Worm (Caenorhabditis elegans) whole organism, L2 larva: ENCODE results near the gene nep-4.
A peak's percentile ranks its signal among the peaks of the same experiment; 100 is the strongest.

Source experiments
- C34F6.9 ChIP-seq: fragments of 150-350 bp; optimal IDR thresholded peaks from 2 replicates; lab custom pipeline; 2014; ENCODE audit warnings: missing biosample characterization, missing genetic modification characterization
- F13H6.1 ChIP-seq: sonication (generic microtip); optimal IDR thresholded peaks from 2 replicates; lab custom pipeline; 2016; ENCODE audit warnings: missing genetic modification characterization, missing compliant biosample characterization
- R02D3.7 ChIP-seq: fragments of 150-350 bp; optimal IDR thresholded peaks from 2 replicates; lab custom pipeline; 2014; ENCODE audit warnings: missing biosample characterization, missing genetic modification characterization
- alr-1 ChIP-seq: fragments of 150-350 bp; optimal IDR thresholded peaks from 2 replicates; lab custom pipeline; 2014; ENCODE audit warnings: missing biosample characterization, missing genetic modification characterization
- blmp-1 ChIP-seq: sonication (generic microtip); optimal IDR thresholded peaks from 2 replicates; lab custom pipeline; 2017; ENCODE audit warnings: missing genetic modification characterization, mild to moderate bottlenecking, missing compliant biosample characterization, antibody characterized with exemption, moderate library complexity; ENCODE audit not compliant: insufficient read depth
- ceh-82 ChIP-seq: fragments of 150-350 bp; optimal IDR thresholded peaks from 2 replicates; lab custom pipeline; 2014; ENCODE audit warnings: missing biosample characterization, missing genetic modification characterization
- crh-2 ChIP-seq: sonication (generic microtip); optimal IDR thresholded peaks from 2 replicates; lab custom pipeline; 2017; ENCODE audit warnings: missing biosample characterization, missing genetic modification characterization
- egl-27 ChIP-seq: sonication (generic microtip); optimal IDR thresholded peaks from 3 replicates; lab custom pipeline; 2017; ENCODE audit warnings: missing biosample characterization, missing genetic modification reagents, missing genetic modification characterization
- elt-1 ChIP-seq: fragments of 150-350 bp; optimal IDR thresholded peaks from 2 replicates; lab custom pipeline; 2014; ENCODE audit warnings: missing biosample characterization, missing genetic modification characterization
- fos-1 ChIP-seq: fragments of 150-350 bp; optimal IDR thresholded peaks from 2 replicates; lab custom pipeline; 2014; ENCODE audit warnings: missing biosample characterization, missing genetic modification characterization
- gmeb-1 ChIP-seq: fragments of 150-350 bp; optimal IDR thresholded peaks from 2 replicates; lab custom pipeline; 2014; ENCODE audit warnings: missing biosample characterization, missing genetic modification characterization
- lin-11 ChIP-seq: fragments of 150-350 bp; sonication (generic microtip); optimal IDR thresholded peaks from 2 replicates; lab custom pipeline; 2014; ENCODE audit warnings: missing biosample characterization, missing genetic modification characterization, inconsistent platforms, mixed read lengths
- lin-39 ChIP-seq: fragments of 150-350 bp; optimal IDR thresholded peaks from 2 replicates; lab custom pipeline; 2014; ENCODE audit warnings: missing biosample characterization, missing genetic modification reagents, missing genetic modification characterization
- lsy-2 ChIP-seq, 2 experiments: fragments of 150-350 bp in 1 of 2; sonication (generic microtip) in 1 of 2; optimal IDR thresholded peaks; 2 replicates each; lab custom pipeline; 2014 to 2017; ENCODE audit warnings: missing biosample characterization in 2 of 2, missing genetic modification characterization in 2 of 2
- mab-5 ChIP-seq: fragments of 150-350 bp; optimal IDR thresholded peaks from 2 replicates; lab custom pipeline; 2014; ENCODE audit warnings: missing biosample characterization, missing genetic modification characterization
- mbf-1 ChIP-seq: sonication (generic microtip); optimal IDR thresholded peaks from 2 replicates; lab custom pipeline; 2017; ENCODE audit warnings: missing biosample characterization, missing genetic modification characterization
- mdl-1 ChIP-seq, 2 experiments: fragments of 150-350 bp in 1 of 2; sonication (generic microtip) in 1 of 2; optimal IDR thresholded peaks; 2 replicates each; lab custom pipeline; 2017; ENCODE audit warnings: missing biosample characterization in 2 of 2, missing genetic modification characterization in 2 of 2
- nhr-10 ChIP-seq: sonication (generic microtip); optimal IDR thresholded peaks from 2 replicates; lab custom pipeline; 2017; ENCODE audit warnings: missing biosample characterization, missing genetic modification characterization
- nhr-11 ChIP-seq: fragments of 150-350 bp; optimal IDR thresholded peaks from 2 replicates; lab custom pipeline; 2014; ENCODE audit warnings: missing biosample characterization, missing genetic modification characterization
- nhr-12 ChIP-seq: fragments of 150-350 bp; optimal IDR thresholded peaks from 2 replicates; lab custom pipeline; 2014; ENCODE audit warnings: missing biosample characterization, missing genetic modification characterization
- nhr-21 ChIP-seq: fragments of 150-350 bp; optimal IDR thresholded peaks from 2 replicates; lab custom pipeline; 2014; ENCODE audit warnings: missing biosample characterization, missing genetic modification characterization
- nhr-237 ChIP-seq: fragments of 150-350 bp; optimal IDR thresholded peaks from 2 replicates; lab custom pipeline; 2014; ENCODE audit warnings: missing biosample characterization, missing genetic modification characterization
- nhr-25 ChIP-seq: fragments of 150-350 bp; sonication (generic microtip); optimal IDR thresholded peaks from 3 replicates; lab custom pipeline; 2014; ENCODE audit warnings: missing biosample characterization, missing genetic modification characterization
- nhr-6 ChIP-seq: fragments of 150-350 bp; optimal IDR thresholded peaks from 2 replicates; lab custom pipeline; 2014; ENCODE audit warnings: missing biosample characterization, missing genetic modification characterization
- peb-1 ChIP-seq: fragments of 150-350 bp; optimal IDR thresholded peaks from 2 replicates; lab custom pipeline; 2014; ENCODE audit warnings: missing biosample characterization, missing genetic modification characterization
- skn-1 ChIP-seq: sonication (generic microtip); optimal IDR thresholded peaks from 2 replicates; lab custom pipeline; 2017; ENCODE audit warnings: missing biosample characterization, missing genetic modification characterization
- sma-9 ChIP-seq, 2 experiments: fragments of 150-350 bp in 1 of 2; sonication (generic microtip) in 1 of 2; optimal IDR thresholded peaks; 2 replicates each; lab custom pipeline; 2014 to 2016; ENCODE audit warnings: missing genetic modification characterization in 2 of 2, mild to moderate bottlenecking in 1 of 2, missing biosample characterization in 1 of 2, missing compliant biosample characterization in 1 of 2, missing genetic modification reagents in 1 of 2, moderate library complexity in 1 of 2
- snpc-4 ChIP-seq: fragments of 150-350 bp; optimal IDR thresholded peaks from 2 replicates; lab custom pipeline; 2014; ENCODE audit warnings: missing biosample characterization, missing genetic modification characterization
- unc-39 ChIP-seq: fragments of 150-350 bp; optimal IDR thresholded peaks from 2 replicates; lab custom pipeline; 2014; ENCODE audit warnings: missing biosample characterization, missing genetic modification characterization
- unc-62 ChIP-seq: fragments of 150-350 bp; optimal IDR thresholded peaks from 2 replicates; lab custom pipeline; 2014; ENCODE audit warnings: missing biosample characterization, missing genetic modification reagents, missing genetic modification characterization
- ztf-1 ChIP-seq: fragments of 200-800 bp; sonication (Bioruptor generic); conservative IDR thresholded peaks from 2 replicates; pipeline ENCODE4 v1.3.6; 2022; ENCODE audit warnings: missing genetic modification characterization, missing compliant biosample characterization
- ztf-11 ChIP-seq: sonication (generic microtip); optimal IDR thresholded peaks from 2 replicates; lab custom pipeline; 2017; ENCODE audit warnings: missing biosample characterization, missing genetic modification characterization
- ztf-4 ChIP-seq: fragments of 150-350 bp; optimal IDR thresholded peaks from 2 replicates; lab custom pipeline; 2014; ENCODE audit warnings: missing biosample characterization, missing genetic modification characterization

Gene nep-4

DNA sequence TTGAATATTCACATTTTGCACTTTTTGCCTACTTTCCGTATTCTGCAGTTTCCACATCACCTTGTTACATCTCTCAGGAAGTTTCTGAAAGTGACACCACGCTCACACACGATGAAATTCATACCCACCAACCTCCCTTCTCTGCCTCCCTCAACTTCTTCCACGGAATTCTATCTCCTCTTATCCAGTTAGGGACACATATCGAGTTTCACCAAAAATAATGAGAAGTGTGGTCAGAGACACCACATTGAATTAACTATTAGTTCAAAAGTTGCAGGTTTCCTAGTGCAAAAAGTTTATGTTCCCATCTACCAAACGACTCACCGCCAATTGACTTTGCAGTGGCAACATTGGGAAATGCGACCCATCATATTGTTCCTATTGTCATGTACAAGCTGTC, 12.8 kb downstream of the nep-4 start:
- TF ChIP-seq unc-62 (GFP tag; lab: Kevin White, UChicago) = no peak
- TF ChIP-seq nhr-25 (tag; lab: Kevin White, UChicago) = no peak
- no peak for TF ChIP-seq mdl-1 (tag; optimal IDR thresholded peaks at IDR 0.05; lab: Kevin White, UChicago)
- TF ChIP-seq lin-39 = no peak
- TF ChIP-seq nhr-21 (tag; lab: Kevin White, UChicago) = no peak
- TF ChIP-seq lsy-2 (tag; optimal IDR thresholded peaks at IDR 0.05; lab: Kevin White, UChicago) = no peak
- no peak for TF ChIP-seq snpc-4 (tag; lab: Kevin White, UChicago)
- no peak for TF ChIP-seq ztf-1 (GFP tag; lab: Robert Waterston, UW)
- TF ChIP-seq nhr-10 (tag; lab: Kevin White, UChicago) = no peak
- no peak for TF ChIP-seq unc-39
- TF ChIP-seq mbf-1 = no peak
- no peak for TF ChIP-seq ztf-4 (tag; lab: Kevin White, UChicago)
- TF ChIP-seq elt-1 (tag; lab: Kevin White, UChicago) = no peak
- no peak for TF ChIP-seq lin-11 (tag; lab: Kevin White, UChicago)
- TF ChIP-seq fos-1 = no peak
- no peak for TF ChIP-seq gmeb-1
- no peak for TF ChIP-seq crh-2 (tag; lab: Kevin White, UChicago)
- no peak for TF ChIP-seq nhr-12 (tag; lab: Kevin White, UChicago)
- TF ChIP-seq sma-9 (GFP tag; optimal IDR thresholded peaks at IDR 0.05; lab: Kevin White, UChicago) = no peak
- no peak for TF ChIP-seq sma-9 (tag; optimal IDR thresholded peaks at IDR 0.05; lab: Kevin White, UChicago)
- TF ChIP-seq alr-1 (tag; lab: Kevin White, UChicago) = no peak
- TF ChIP-seq, all 48 proteins: peak for 0

DNA sequence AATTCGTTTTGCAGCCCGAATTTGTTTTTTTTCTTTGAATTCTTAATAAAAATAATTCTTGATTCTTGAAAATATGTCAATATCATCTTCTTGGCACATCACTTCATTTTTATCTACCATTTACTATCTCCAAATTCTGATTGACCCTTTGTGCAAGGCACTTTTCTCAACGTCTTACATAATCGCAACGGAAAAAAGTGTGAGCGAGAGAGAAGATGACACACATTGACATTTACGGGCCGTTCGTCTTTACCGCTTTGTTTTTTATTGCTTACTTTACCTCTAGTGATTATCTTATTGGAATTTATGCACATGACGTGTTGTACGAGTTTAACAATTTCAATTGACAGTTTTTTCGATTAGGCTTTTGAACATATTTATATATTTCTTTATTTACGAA, 14.6 kb downstream of the nep-4 start:
- no peak for TF ChIP-seq R02D3.7 (tag; lab: Kevin White, UChicago)
- no peak for TF ChIP-seq nhr-237 (tag; lab: Kevin White, UChicago)
- no peak for TF ChIP-seq blmp-1
- no peak for TF ChIP-seq egl-27 (tag; lab: Kevin White, UChicago)
- TF ChIP-seq mbf-1 = no peak
- no peak for TF ChIP-seq unc-39
- TF ChIP-seq ztf-11 = no peak
- no peak for TF ChIP-seq sma-9 (GFP tag; optimal IDR thresholded peaks at IDR 0.05; lab: Kevin White, UChicago)
- no peak for TF ChIP-seq sma-9 (tag; optimal IDR thresholded peaks at IDR 0.05; lab: Kevin White, UChicago)
- TF ChIP-seq lsy-2 (tag; optimal IDR thresholded peaks at IDR 0.05; lab: Kevin White, UChicago) = no peak
- no peak for TF ChIP-seq nhr-12 (tag; lab: Kevin White, UChicago)
- no peak for TF ChIP-seq nhr-11 (tag; lab: Kevin White, UChicago)
- TF ChIP-seq mab-5 (tag; lab: Kevin White, UChicago) = no peak
- TF ChIP-seq C34F6.9 (tag; lab: Kevin White, UChicago) = no peak
- no peak for TF ChIP-seq F13H6.1
- no peak for TF ChIP-seq skn-1 (tag; lab: Kevin White, UChicago)

DNA sequence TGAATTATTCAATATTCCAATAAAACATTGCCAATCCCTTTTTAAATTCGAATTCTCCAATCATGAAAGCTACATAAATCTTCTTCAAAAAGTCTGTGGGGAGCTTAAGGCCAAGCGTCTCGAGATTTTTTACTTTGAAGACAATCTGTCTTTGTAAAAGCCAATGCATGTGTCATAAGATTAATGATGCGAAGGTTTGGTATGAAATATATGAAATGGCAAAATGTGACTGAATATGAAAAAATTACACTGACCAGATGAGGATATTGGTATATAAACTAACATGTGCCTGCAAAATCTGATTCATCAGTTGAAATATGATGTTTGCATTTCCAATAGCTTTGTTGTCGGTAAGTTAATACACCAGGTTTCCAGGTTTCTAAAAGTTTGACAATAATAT, 17.3 kb downstream of the nep-4 start, which contains the start of gene C53B7.2:
Gene C53B7.2, plus strand, starts transcription at position 301 of the 400 bp plus-strand sequence.
- TF ChIP-seq mab-5 (tag; lab: Kevin White, UChicago) (peak; percentile 72), skn-1 (tag; lab: Kevin White, UChicago) (no peak)

DNA sequence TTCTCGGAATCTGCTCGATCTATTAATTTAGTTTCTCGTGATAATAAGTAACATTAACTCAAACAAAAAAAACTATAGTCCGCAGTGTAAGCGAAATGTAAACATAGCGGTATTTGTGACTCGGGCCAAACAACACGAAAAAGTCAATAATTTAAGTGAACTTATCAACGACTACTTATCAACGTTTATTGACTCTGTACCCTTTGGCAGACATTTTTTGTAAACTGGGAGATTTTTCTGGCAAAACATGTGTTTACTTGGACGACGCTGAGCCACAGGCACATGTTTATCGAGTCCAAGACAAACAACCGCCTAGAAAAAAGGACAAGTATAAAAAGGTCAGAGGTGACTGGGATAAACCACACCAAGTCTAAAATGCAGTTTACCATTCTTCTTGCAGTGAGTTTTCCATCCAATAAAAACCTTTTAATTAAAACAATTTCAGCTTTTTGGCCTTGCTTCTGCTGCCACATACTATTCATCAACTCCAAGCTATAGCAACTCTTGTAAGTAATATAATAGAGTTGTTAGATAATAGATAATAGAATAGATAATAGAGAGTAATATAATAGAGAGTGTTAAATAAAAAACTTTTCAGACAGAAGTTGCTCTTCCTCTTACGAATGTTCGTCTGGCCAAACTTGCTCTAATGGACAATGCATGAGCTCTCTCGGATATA, 18.7 kb downstream of the nep-4 start, which contains the start of gene C53B7.3:
Gene C53B7.3, plus strand, starts transcription at position 362 of the 679 bp plus-strand sequence.
- TF ChIP-seq ceh-82 (tag; lab: Kevin White, UChicago) (no peak), F13H6.1 (peak; percentile 34), nhr-11 (tag; lab: Kevin White, UChicago) (no peak), egl-27 (tag; lab: Kevin White, UChicago) (no peak), nhr-6 (no peak), mbf-1 (no peak), alr-1 (tag; lab: Kevin White, UChicago) (no peak), peb-1 (tag; lab: Kevin White, UChicago) (no peak)
